Worm (Caenorhabditis elegans): ENCODE data around the gene C37E2.2.

The C37E2.2 gene

DNA sequence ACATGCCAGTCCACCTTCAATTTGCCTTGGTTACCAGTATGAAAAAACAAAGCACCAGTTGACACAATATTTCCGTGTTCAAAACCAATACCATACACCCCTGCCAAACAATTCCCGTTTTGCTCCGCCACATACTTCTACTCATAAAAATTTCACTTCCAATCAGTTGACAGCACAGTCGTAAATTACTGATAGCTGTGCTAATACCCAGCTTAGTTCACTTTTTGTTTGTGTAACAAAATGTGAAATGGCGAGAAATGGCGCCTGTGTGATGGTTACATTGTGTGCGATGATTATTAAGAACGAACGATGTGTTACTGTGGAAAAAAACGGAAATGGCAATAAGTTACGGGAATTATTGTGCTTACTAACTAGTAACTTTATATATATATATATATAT is 30.5 kb downstream of the C37E2.2 start:
- TF ChIP-seq irx-1 (tag; optimal IDR thresholded peaks at IDR 0.05), result no peak
- no peak for TF ChIP-seq fkh-4 (tag; optimal IDR thresholded peaks at IDR 0.05; ENCODE audit: borderline replicate concordance)
- TF ChIP-seq hlh-4 (tag; optimal IDR thresholded peaks at IDR 0.05), result no peak
- no peak for TF ChIP-seq swsn-7 (tag; optimal IDR thresholded peaks at IDR 0.05)
- no peak for TF ChIP-seq ets-5 (GFP tag; IDR thresholded peaks at IDR 0.05)
- TF ChIP-seq fkh-10 (GFP tag; optimal IDR thresholded peaks at IDR 0.05), result no peak
- no peak for TF ChIP-seq nhr-11 (tag; optimal IDR thresholded peaks at IDR 0.05)
- no peak for TF ChIP-seq vab-15 (tag; optimal IDR thresholded peaks at IDR 0.05)
- no peak for TF ChIP-seq lir-3 (tag; optimal IDR thresholded peaks at IDR 0.05; ENCODE audit: poor library complexity)
- no peak for TF ChIP-seq snpc-4 (tag; optimal IDR thresholded peaks at IDR 0.05)
- TF ChIP-seq efl-1 (optimal IDR thresholded peaks at IDR 0.05), result no peak
- peak in 1 of 2 experiments; percentile 44 for TF ChIP-seq efl-1 (GFP tag; optimal IDR thresholded peaks at IDR 0.05 in 1 of 2)
- no peak for TF ChIP-seq lin-14 (GFP tag; optimal IDR thresholded peaks at IDR 0.05)
- TF ChIP-seq lsy-2 (tag; optimal IDR thresholded peaks at IDR 0.05), result no peak
- TF ChIP-seq elt-2 (tag; optimal IDR thresholded peaks at IDR 0.05), result peak; percentile 49
- TF ChIP-seq F16B12.6 (tag; optimal IDR thresholded peaks at IDR 0.05), result no peak
- no peak for TF ChIP-seq nhr-19 (GFP tag; conservative IDR thresholded peaks at IDR 0.05)
- no peak for TF ChIP-seq nhr-12 (tag; optimal IDR thresholded peaks at IDR 0.05)
- peak in 1 of 2 experiments; percentile 16 for TF ChIP-seq lin-35 (GFP tag; optimal IDR thresholded peaks at IDR 0.05)
- no peak for TF ChIP-seq mdl-1 (tag; optimal IDR thresholded peaks at IDR 0.05)
- TF ChIP-seq mep-1 (tag; optimal IDR thresholded peaks at IDR 0.05), result no peak

DNA sequence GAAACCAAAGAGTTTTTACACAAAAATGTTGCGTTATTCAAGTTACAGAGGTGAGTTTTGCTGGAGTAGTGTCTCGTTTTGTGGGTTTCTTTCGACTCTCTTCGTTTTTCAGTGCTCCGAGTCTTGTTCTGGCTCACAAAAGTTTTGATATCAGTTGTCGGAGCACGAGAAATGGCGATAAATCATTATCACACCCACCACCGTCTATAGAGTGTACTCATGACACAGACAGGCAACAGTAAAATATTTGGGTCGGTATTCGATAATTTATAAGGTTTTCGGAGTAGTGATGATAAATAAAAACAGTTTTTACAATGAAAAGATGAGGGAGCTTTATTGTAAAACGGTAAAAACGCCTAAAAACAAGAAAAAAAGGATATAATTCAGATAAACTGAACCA is 32.1 kb downstream of the C37E2.2 start, which contains the start of gene ceh-37:
Gene ceh-37 (minus strand): TSS at position 59 of the 400 bp plus-strand sequence.
- TF ChIP-seq nhr-71 (tag; optimal IDR thresholded peaks at IDR 0.05) (no peak), pqm-1 (tag; optimal IDR thresholded peaks at IDR 0.05) (peak; percentile 46), skn-1 (tag; optimal IDR thresholded peaks at IDR 0.05) (no peak), elt-2 (tag; optimal IDR thresholded peaks at IDR 0.05) (peak; percentile 78), efl-3 (GFP tag; optimal IDR thresholded peaks at IDR 0.05) (no peak), Y116A8C.19 (tag; optimal IDR thresholded peaks at IDR 0.05; ENCODE audit: borderline replicate concordance) (no peak), F16B12.6 (tag; optimal IDR thresholded peaks at IDR 0.05) (no peak)

DNA sequence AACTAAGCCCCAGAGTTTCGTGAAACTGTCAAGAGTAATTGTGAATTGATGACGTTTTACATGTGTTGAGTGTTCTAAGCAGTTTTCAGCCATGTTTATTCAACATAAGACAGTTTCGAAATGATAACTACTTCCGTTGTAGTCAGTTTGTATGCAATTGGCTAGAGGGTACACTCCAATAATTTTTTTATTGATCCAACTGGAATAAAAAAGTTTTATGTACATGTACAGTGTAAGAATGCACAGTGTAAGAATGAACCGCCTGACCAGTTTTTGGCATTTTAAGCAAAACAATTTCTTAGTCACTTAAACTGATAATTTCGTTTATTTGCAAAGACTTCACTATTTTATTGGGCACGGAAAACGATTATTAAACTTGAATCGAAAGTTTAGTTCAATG is 37.5 kb downstream of the C37E2.2 start:
- TF ChIP-seq snu-23 (GFP tag; optimal IDR thresholded peaks at IDR 0.05), result no peak
- no peak for TF ChIP-seq mab-9 (GFP tag; IDR thresholded peaks at IDR 0.05)
- no peak for TF ChIP-seq ces-1 (GFP tag; optimal IDR thresholded peaks at IDR 0.05)
- TF ChIP-seq elt-2 (tag; optimal IDR thresholded peaks at IDR 0.05), result peak; percentile 29

DNA sequence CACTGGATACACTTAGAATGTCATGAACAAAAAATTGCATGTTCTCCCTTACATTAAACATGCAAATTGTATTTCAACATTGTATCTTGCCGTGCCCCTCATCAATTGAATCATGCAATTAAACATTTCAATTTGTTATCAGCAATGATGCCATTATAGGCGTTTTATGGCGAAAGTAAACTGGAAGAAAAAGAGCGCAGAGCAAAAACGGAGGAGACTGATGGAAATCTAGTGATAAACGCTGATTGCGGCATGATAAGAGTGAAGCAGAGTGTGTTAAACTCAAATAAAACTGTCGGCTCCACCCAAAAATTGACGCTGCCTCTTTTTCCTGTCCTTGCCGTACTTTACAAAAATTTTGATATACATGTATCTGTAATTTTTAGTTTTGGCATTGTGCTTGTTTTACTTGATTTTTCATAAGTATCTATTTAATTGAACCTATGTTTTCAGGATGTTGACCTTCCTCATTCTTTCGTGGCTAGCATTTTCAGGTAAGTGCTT is 38.7 kb downstream of the C37E2.2 start, which contains the start of gene K06G5.1:
Gene K06G5.1 (plus strand): TSS at position 454 of the 504 bp plus-strand sequence.
- TF ChIP-seq sptf-1 (tag; optimal IDR thresholded peaks at IDR 0.05) (no peak), unc-30 (tag; optimal IDR thresholded peaks at IDR 0.05) (no peak), F16B12.6 (tag; optimal IDR thresholded peaks at IDR 0.05) (no peak), hpl-2 (GFP tag; optimal IDR thresholded peaks at IDR 0.05) (peak; percentile 14), tlp-1 (tag; optimal IDR thresholded peaks at IDR 0.05) (peak; percentile 23), lin-35 (GFP tag; optimal IDR thresholded peaks at IDR 0.05) (peak in 1 of 2 experiments; percentile 44), pqm-1 (tag; optimal IDR thresholded peaks at IDR 0.05) (peak; percentile 80), pax-3 (tag; optimal IDR thresholded peaks at IDR 0.05) (peak; percentile 3), ceh-82 (tag; optimal IDR thresholded peaks at IDR 0.05) (no peak), elt-2 (tag; optimal IDR thresholded peaks at IDR 0.05) (peak; percentile 98), nhr-90 (tag; optimal IDR thresholded peaks at IDR 0.05; ENCODE audit: poor library complexity) (peak; percentile 33), nhr-20 (tag; optimal IDR thresholded peaks at IDR 0.05) (peak; percentile 20)

Data from whole organism, L1 larva.